Fruit fly (Drosophila melanogaster): Measurements from ENCODE around the gene t-cup.

DNA sequence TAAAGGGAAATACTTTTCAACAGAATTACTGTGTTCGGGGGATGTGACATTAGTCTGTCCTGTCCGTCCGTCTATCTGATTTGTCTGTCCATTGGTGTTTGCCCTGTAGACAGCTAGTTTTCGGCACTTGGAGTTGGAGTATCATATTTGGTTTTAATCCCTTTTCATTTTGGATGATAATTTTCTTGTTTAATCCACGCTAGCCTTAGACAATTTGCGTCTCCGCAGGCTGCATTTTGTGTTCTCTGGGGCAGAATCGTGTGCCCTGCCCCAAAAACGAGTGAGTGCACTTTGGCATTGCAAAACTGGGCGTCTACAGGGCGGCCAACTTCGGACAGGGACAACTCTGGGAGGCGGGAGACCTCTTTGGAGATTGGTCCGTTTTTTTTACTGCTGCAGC is 41.4 kb downstream of the t-cup start:
- TF ChIP-seq psq (optimal IDR thresholded peaks at IDR 0.05) (no peak), Sin3A (optimal IDR thresholded peaks at IDR 0.05) (no peak), Myc (optimal IDR thresholded peaks at IDR 0.05) (no peak), ttk (optimal IDR thresholded peaks at IDR 0.05) (no peak)

All from Kc167 (cell line).